Fruit fly (Drosophila melanogaster) whole organism, embryonic: ENCODE results near the gene RpS29.

Experiments
- CG10274 ChIP-seq: fragments of 200-800 bp; sonication (Bioruptor generic); optimal IDR thresholded peaks from 3 replicates; lab custom pipeline; 2017; ENCODE audit warnings: missing biosample characterization, mild to moderate bottlenecking, missing genetic modification characterization
- CG10654 ChIP-seq: fragments of 200-800 bp; sonication (Bioruptor generic); optimal IDR thresholded peaks from 2 replicates; lab custom pipeline; 2016; ENCODE audit warnings: missing biosample characterization, missing genetic modification characterization
- CG11398 ChIP-seq: fragments of 200-800 bp; sonication (Bioruptor generic); optimal IDR thresholded peaks from 2 replicates; lab custom pipeline; 2016; ENCODE audit warnings: missing biosample characterization, missing genetic modification characterization
- CG15696 ChIP-seq: fragments of 200-800 bp; sonication (Bioruptor generic); optimal IDR thresholded peaks from 2 replicates; lab custom pipeline; 2019; ENCODE audit warnings: missing biosample characterization, mild to moderate bottlenecking, missing genetic modification characterization, moderate library complexity
- CG17385 ChIP-seq: fragments of 200-800 bp; sonication (Bioruptor generic); optimal IDR thresholded peaks from 3 replicates; lab custom pipeline; 2018; ENCODE audit warnings: missing biosample characterization, mild to moderate bottlenecking, missing genetic modification characterization
- CG17802 ChIP-seq: fragments of 200-800 bp; sonication (Bioruptor generic); optimal IDR thresholded peaks from 2 replicates; lab custom pipeline; 2018; ENCODE audit warnings: missing biosample characterization, mild to moderate bottlenecking, missing genetic modification characterization, moderate library complexity
- CG17912 ChIP-seq: fragments of 200-800 bp; sonication (Bioruptor generic); optimal IDR thresholded peaks from 2 replicates; lab custom pipeline; 2018; ENCODE audit warnings: missing biosample characterization, mild to moderate bottlenecking, missing genetic modification characterization
- CG2875 ChIP-seq: fragments of 200-800 bp; sonication (Bioruptor generic); optimal IDR thresholded peaks from 2 replicates; lab custom pipeline; 2017; ENCODE audit warnings: missing biosample characterization, mild to moderate bottlenecking, missing genetic modification characterization, missing genetic modification reagents
- CG31365 ChIP-seq: fragments of 200-800 bp; sonication (Bioruptor generic); optimal IDR thresholded peaks from 2 replicates; lab custom pipeline; 2018; ENCODE audit warnings: missing biosample characterization, mild to moderate bottlenecking, missing genetic modification characterization
- CG4360 ChIP-seq: fragments of 200-800 bp; sonication (Bioruptor generic); IDR thresholded peaks from 2 replicates; pipeline ENCODE4 v1.3.6; 2022; ENCODE audit warnings: missing biosample characterization, missing genetic modification characterization
- CG4404 ChIP-seq: fragments of 200-800 bp; sonication (Bioruptor generic); IDR thresholded peaks from 2 replicates; pipeline ENCODE4 v1.3.6; 2022; ENCODE audit warnings: missing biosample characterization, missing genetic modification characterization
- CG4707 ChIP-seq: fragments of 200-800 bp; sonication (Bioruptor generic); optimal IDR thresholded peaks from 2 replicates; lab custom pipeline; 2018; ENCODE audit warnings: missing biosample characterization, mild to moderate bottlenecking, missing genetic modification characterization, moderate library complexity
- CG5953 ChIP-seq: fragments of 200-800 bp; sonication (Bioruptor generic); IDR thresholded peaks from 2 replicates; pipeline ENCODE4 v1.3.6; 2022; ENCODE audit warnings: missing biosample characterization, missing genetic modification characterization
- CG7987 ChIP-seq: fragments of 200-800 bp; sonication (Bioruptor generic); optimal IDR thresholded peaks from 2 replicates; lab custom pipeline; 2018; ENCODE audit warnings: missing biosample characterization, mild to moderate bottlenecking, missing genetic modification characterization, moderate library complexity
- CG9215 ChIP-seq: fragments of 200-800 bp; sonication (Bioruptor generic); IDR thresholded peaks from 2 replicates; pipeline ENCODE4 v1.3.6; 2022; ENCODE audit warnings: missing biosample characterization, missing genetic modification characterization
- CHES-1-like ChIP-seq: fragments of 200-800 bp; sonication (Bioruptor generic); optimal IDR thresholded peaks from 2 replicates; lab custom pipeline; 2016; ENCODE audit warnings: missing biosample characterization, missing genetic modification characterization
- D ChIP-seq, 2 experiments: fragments of 200-800 bp in 1 of 2; fragments of >200 bp in 1 of 2; sonication (Bioruptor generic) in 1 of 2; optimal IDR thresholded peaks; 2 replicates in 1 of 2; 3 replicates in 1 of 2; lab custom pipeline; 2017; ENCODE audit warnings: mild to moderate bottlenecking in 1 of 2, missing biosample characterization in 1 of 2, missing genetic modification characterization in 1 of 2, missing genetic modification reagents in 1 of 2
- H15 ChIP-seq: fragments of 200-800 bp; sonication (Bioruptor generic); IDR thresholded peaks from 3 replicates; pipeline ENCODE4 v1.3.6; 2022; ENCODE audit warnings: missing biosample characterization, missing genetic modification characterization
- Hr39 ChIP-seq: fragments of >200 bp; optimal IDR thresholded peaks from 2 replicates; lab custom pipeline; 2017
- Jarid2 ChIP-seq: fragments of 200-800 bp; sonication (Bioruptor generic); optimal IDR thresholded peaks from 3 replicates; lab custom pipeline; 2017; ENCODE audit warnings: mild to moderate bottlenecking, missing biosample characterization, missing genetic modification reagents, missing genetic modification characterization
- Lhr ChIP-seq: fragments of 200-800 bp; sonication (Bioruptor generic); optimal IDR thresholded peaks from 3 replicates; lab custom pipeline; 2017; ENCODE audit warnings: mild to moderate bottlenecking, missing biosample characterization, missing genetic modification reagents, missing genetic modification characterization
- Mes4 ChIP-seq: fragments of 200-800 bp; sonication (Bioruptor generic); optimal IDR thresholded peaks from 2 replicates; lab custom pipeline; 2016; ENCODE audit warnings: missing biosample characterization, missing genetic modification characterization
- Nf-YB ChIP-seq: fragments of 200-800 bp; sonication (Bioruptor generic); optimal IDR thresholded peaks from 3 replicates; lab custom pipeline; 2019; ENCODE audit warnings: missing biosample characterization, mild to moderate bottlenecking, missing genetic modification characterization, moderate library complexity
- Nf-YC ChIP-seq: fragments of 200-800 bp; optimal IDR thresholded peaks from 3 replicates; lab custom pipeline; 2019; ENCODE audit warnings: missing biosample characterization, mild to moderate bottlenecking, missing genetic modification characterization, moderate library complexity
- Optix ChIP-seq: fragments of 200-800 bp; sonication (Bioruptor generic); IDR thresholded peaks from 3 replicates; pipeline ENCODE4 v1.3.6; 2022; ENCODE audit warnings: missing biosample characterization, missing genetic modification characterization
- Ravus ChIP-seq: fragments of 200-800 bp; sonication (Bioruptor generic); IDR thresholded peaks from 2 replicates; pipeline ENCODE4 v1.3.6; 2022; ENCODE audit warnings: missing biosample characterization, missing genetic modification characterization
- Sry-δ ChIP-seq: fragments of 200-800 bp; sonication (Bioruptor generic); optimal IDR thresholded peaks from 2 replicates; lab custom pipeline; 2016; ENCODE audit warnings: missing biosample characterization, missing genetic modification characterization
- YL-1 ChIP-seq: fragments of 200-800 bp; sonication (Bioruptor generic); optimal IDR thresholded peaks from 3 replicates; lab custom pipeline; 2017; ENCODE audit warnings: missing biosample characterization, mild to moderate bottlenecking, missing genetic modification characterization
- caup ChIP-seq: fragments of 200-800 bp; sonication (Bioruptor generic); optimal IDR thresholded peaks from 3 replicates; lab custom pipeline; 2017; ENCODE audit warnings: missing biosample characterization, mild to moderate bottlenecking, missing genetic modification characterization, moderate library complexity; ENCODE audit not compliant: severe bottlenecking
- cg ChIP-seq: fragments of 200-800 bp; sonication (Bioruptor generic); optimal IDR thresholded peaks from 3 replicates; lab custom pipeline; 2019; ENCODE audit warnings: missing biosample characterization, mild to moderate bottlenecking, missing genetic modification characterization, moderate library complexity
- ci ChIP-seq: fragments of 200-800 bp; sonication (Bioruptor generic); IDR thresholded peaks from 3 replicates; pipeline ENCODE4 v1.3.6; 2022; ENCODE audit warnings: missing biosample characterization, missing genetic modification characterization
- crol ChIP-seq: fragments of 200-800 bp; sonication (Bioruptor generic); IDR thresholded peaks from 2 replicates; pipeline ENCODE4 v1.3.6; 2022; ENCODE audit warnings: missing biosample characterization, missing genetic modification characterization
- fd102C ChIP-seq: fragments of 200-800 bp; sonication (Bioruptor generic); optimal IDR thresholded peaks from 2 replicates; lab custom pipeline; 2018; ENCODE audit warnings: missing biosample characterization, mild to moderate bottlenecking, missing genetic modification characterization, moderate library complexity
- fu2 ChIP-seq: fragments of 200-800 bp; sonication (Bioruptor generic); optimal IDR thresholded peaks from 2 replicates; lab custom pipeline; 2016; ENCODE audit warnings: missing biosample characterization, missing genetic modification characterization
- jumu ChIP-seq: fragments of 200-800 bp; sonication (Bioruptor generic); optimal IDR thresholded peaks from 3 replicates; lab custom pipeline; 2016; ENCODE audit warnings: missing biosample characterization, missing genetic modification characterization
- onecut ChIP-seq: fragments of 200-800 bp; sonication (Bioruptor generic); IDR thresholded peaks from 2 replicates; pipeline ENCODE4 v1.3.6; 2022; ENCODE audit warnings: missing biosample characterization, missing genetic modification characterization
- pfk ChIP-seq: fragments of 200-800 bp; sonication (Bioruptor generic); optimal IDR thresholded peaks from 2 replicates; lab custom pipeline; 2018; ENCODE audit warnings: missing biosample characterization, mild to moderate bottlenecking, missing genetic modification characterization, moderate library complexity
- so ChIP-seq: fragments of 200-800 bp; sonication (Bioruptor generic); IDR thresholded peaks from 3 replicates; pipeline ENCODE4 v1.3.6; 2022; ENCODE audit warnings: missing biosample characterization, missing genetic modification characterization
- sqz ChIP-seq: fragments of 200-800 bp; sonication (Bioruptor generic); optimal IDR thresholded peaks from 3 replicates; lab custom pipeline; 2018; ENCODE audit warnings: missing biosample characterization, mild to moderate bottlenecking, missing genetic modification characterization
- stwl ChIP-seq: fragments of 200-800 bp; sonication (Bioruptor generic); optimal IDR thresholded peaks from 3 replicates; lab custom pipeline; 2018; ENCODE audit warnings: missing biosample characterization, mild to moderate bottlenecking, missing genetic modification characterization, moderate library complexity
- tio ChIP-seq: fragments of 200-800 bp; sonication (Bioruptor generic); optimal IDR thresholded peaks from 2 replicates; lab custom pipeline; 2017; ENCODE audit warnings: missing biosample characterization, missing genetic modification characterization, inconsistent platforms
- tll ChIP-seq, 2 experiments: fragments of 200-800 bp in 1 of 2; fragments of >200 bp in 1 of 2; sonication (Bioruptor generic) in 1 of 2; optimal IDR thresholded peaks; 2 replicates each; lab custom pipeline; 2017 to 2019; ENCODE audit warnings: missing biosample characterization in 2 of 2, missing genetic modification characterization in 2 of 2, mild to moderate bottlenecking in 1 of 2, moderate library complexity in 1 of 2
- twi ChIP-seq: fragments of 200-800 bp; optimal IDR thresholded peaks from 2 replicates; lab custom pipeline; 2019; ENCODE audit warnings: missing biosample characterization, mild to moderate bottlenecking, missing genetic modification characterization, moderate library complexity
- usp ChIP-seq: fragments of >200 bp; optimal IDR thresholded peaks from 2 replicates; lab custom pipeline; 2017; ENCODE audit warnings: missing biosample characterization, missing genetic modification characterization
- vvl ChIP-seq: fragments of 200-800 bp; sonication (Bioruptor generic); IDR thresholded peaks from 2 replicates; pipeline ENCODE4 v1.3.6; 2022; ENCODE audit warnings: missing biosample characterization, missing genetic modification characterization
- yki ChIP-seq: fragments of >200 bp; optimal IDR thresholded peaks from 3 replicates; lab custom pipeline; 2018
- zfh1 ChIP-seq: fragments of 200-800 bp; sonication (Bioruptor generic); IDR thresholded peaks from 3 replicates; pipeline ENCODE4 v1.3.6; 2022; ENCODE audit warnings: missing biosample characterization, missing genetic modification characterization

RpS29 gene

dm6 chr3R:9767620-9768592, 9.9 kb upstream of the RpS29 start, which contains the start of gene Naa80 (continued):
- TF ChIP-seq tll (GFP tag; optimal IDR thresholded peaks at IDR 0.05; lab: Kevin White, UChicago) (peak in 1 of 2 experiments; percentile 32), caup (GFP tag; lab: Kevin White, UChicago) (peak; percentile 76), yki (no peak), Mes4 (GFP tag; lab: Kevin White, UChicago) (peak; percentile 45), zfh1 (GFP tag; lab: Robert Waterston, UW) (peak; percentile 64), CG4360 (0 out of 2 replicates have a peak, but pooled peaks have one; percentile 11), CG10274 (GFP tag; lab: Kevin White, UChicago) (peak; percentile 12), jumu (GFP tag; lab: Kevin White, UChicago) (peak; percentile 89), usp (GFP tag; lab: Kevin White, UChicago) (no peak), stwl (tag; lab: Kevin White, UChicago) (peak; percentile 77), CG15696 (tag; lab: Kevin White, UChicago) (peak; percentile 53), Jarid2 (no peak), CG10654 (GFP tag; lab: Kevin White, UChicago) (peak; percentile 51), crol (GFP tag; lab: Robert Waterston, UW) (0 out of 2 replicates have a peak, but pooled peaks have one; percentile 20), CG2875 (GFP tag; lab: Kevin White, UChicago) (no peak), Lhr (GFP tag; lab: Kevin White, UChicago) (peak; percentile 16), YL-1 (GFP tag; lab: Kevin White, UChicago) (peak; percentile 94), Hr39 (lab: Kevin White, UChicago) (no peak), so (no peak), fu2 (GFP tag; lab: Kevin White, UChicago) (peak; percentile 86), CG4707 (GFP tag; lab: Kevin White, UChicago) (peak; percentile 7), Sry-δ (GFP tag; lab: Kevin White, UChicago) (peak; percentile 54), ci (GFP tag; lab: Robert Waterston, UW) (peak; percentile 85), CG31365 (tag; lab: Kevin White, UChicago) (no peak), CG17385 (GFP tag; lab: Kevin White, UChicago) (peak; percentile 99), D (optimal IDR thresholded peaks at IDR 0.05; lab: Kevin White, UChicago) (no peak), D (GFP tag; optimal IDR thresholded peaks at IDR 0.05; lab: Kevin White, UChicago) (no peak), CG9215 (GFP tag; lab: Robert Waterston, UW) (peak; percentile 30; the same call in 1 of the 2 replicates), CG7987 (GFP tag; lab: Kevin White, UChicago) (peak; percentile 66), CG17802 (tag; lab: Kevin White, UChicago) (peak; percentile 33), onecut (peak; percentile 41; the same call in 1 of the 2 replicates), CHES-1-like (GFP tag; lab: Kevin White, UChicago) (peak; percentile 94), Optix (GFP tag; lab: Robert Waterston, UW) (no peak), CG4404 (GFP tag; lab: Robert Waterston, UW) (0 out of 2 replicates have a peak, but pooled peaks have one; percentile 11), CG5953 (GFP tag; lab: Robert Waterston, UW) (no peak), CG11398 (peak; percentile 58), pfk (no peak), tio (GFP tag; lab: Kevin White, UChicago) (no peak), Nf-YB (GFP tag; lab: Kevin White, UChicago) (no peak), fd102C (GFP tag; lab: Kevin White, UChicago) (no peak), Ravus (GFP tag; lab: Robert Waterston, UW) (no peak; the same call in 1 of the 2 replicates), sqz (GFP tag; lab: Kevin White, UChicago) (no peak), twi (peak; percentile 5), vvl (GFP tag; lab: Robert Waterston, UW) (peak; percentile 72), CG17912 (peak; percentile 82), H15 (GFP tag; lab: Robert Waterston, UW) (peak; percentile 53; the same call in 1 of the 3 replicates), Nf-YC (tag; lab: Kevin White, UChicago) (peak; percentile 52), cg (GFP tag; lab: Kevin White, UChicago) (peak; percentile 51)
